Worm (Caenorhabditis elegans) whole organism, L3 larva: ENCODE results near the gene C30G12.4.

Source experiments
- R02D3.7 ChIP-seq: fragments of 150-350 bp; optimal IDR thresholded peaks from 2 replicates; lab custom pipeline; 2014; ENCODE audit warnings: missing biosample characterization, missing genetic modification characterization
- ZK546.5 ChIP-seq: sonication (generic microtip); optimal IDR thresholded peaks from 2 replicates; lab custom pipeline; 2017; ENCODE audit warnings: missing biosample characterization, missing genetic modification characterization
- ama-1 ChIP-seq: fragments of 150-350 bp; optimal IDR thresholded peaks from 2 replicates; lab custom pipeline; 2018
- ceh-16 ChIP-seq: sonication (generic microtip); optimal IDR thresholded peaks from 2 replicates; lab custom pipeline; 2017; ENCODE audit warnings: missing biosample characterization, missing genetic modification characterization
- ceh-28 ChIP-seq: fragments of 150-350 bp; optimal IDR thresholded peaks from 2 replicates; lab custom pipeline; 2014; ENCODE audit warnings: missing biosample characterization, missing genetic modification reagents, missing genetic modification characterization
- ceh-82 ChIP-seq: fragments of 150-350 bp; optimal IDR thresholded peaks from 2 replicates; lab custom pipeline; 2014; ENCODE audit warnings: missing biosample characterization, missing genetic modification characterization
- elt-1 ChIP-seq: fragments of 150-350 bp; optimal IDR thresholded peaks from 2 replicates; lab custom pipeline; 2014; ENCODE audit warnings: missing biosample characterization, missing genetic modification characterization
- elt-2 ChIP-seq: sonication (generic microtip); optimal IDR thresholded peaks from 2 replicates; lab custom pipeline; 2016; ENCODE audit warnings: missing genetic modification reagents, mild to moderate bottlenecking, missing genetic modification characterization, missing compliant biosample characterization
- fos-1 ChIP-seq: fragments of 150-350 bp; optimal IDR thresholded peaks from 2 replicates; lab custom pipeline; 2014; ENCODE audit warnings: missing biosample characterization, missing genetic modification characterization
- hmg-11 ChIP-seq: sonication (generic microtip); optimal IDR thresholded peaks from 2 replicates; lab custom pipeline; 2016; ENCODE audit warnings: missing genetic modification characterization, missing compliant biosample characterization
- jun-1 ChIP-seq: fragments of 150-350 bp; optimal IDR thresholded peaks from 2 replicates; lab custom pipeline; 2014; ENCODE audit warnings: missing biosample characterization, missing genetic modification reagents, missing genetic modification characterization
- lin-15B ChIP-seq: fragments of 150-350 bp; optimal IDR thresholded peaks from 2 replicates; lab custom pipeline; 2014; ENCODE audit warnings: missing biosample characterization, missing genetic modification characterization
- lsy-12 ChIP-seq: sonication (generic microtip); optimal IDR thresholded peaks from 2 replicates; lab custom pipeline; 2016; ENCODE audit warnings: mild to moderate bottlenecking, missing genetic modification characterization, missing compliant biosample characterization
- mml-1 ChIP-seq: fragments of 150-350 bp; sonication (generic microtip); optimal IDR thresholded peaks from 3 replicates; lab custom pipeline; 2014; ENCODE audit warnings: missing biosample characterization, missing genetic modification characterization
- nfya-1 ChIP-seq: sonication (generic microtip); optimal IDR thresholded peaks from 2 replicates; lab custom pipeline; 2017; ENCODE audit warnings: missing genetic modification characterization, mild to moderate bottlenecking, missing compliant biosample characterization, antibody characterized with exemption, moderate library complexity; ENCODE audit not compliant: insufficient read depth
- nhr-12 ChIP-seq: fragments of 150-350 bp; optimal IDR thresholded peaks from 2 replicates; lab custom pipeline; 2014; ENCODE audit warnings: missing biosample characterization, missing genetic modification characterization
- nhr-23 ChIP-seq: fragments of 150-350 bp; optimal IDR thresholded peaks from 2 replicates; lab custom pipeline; 2014; ENCODE audit warnings: missing biosample characterization, missing genetic modification reagents, missing genetic modification characterization
- nhr-25 ChIP-seq: sonication (generic microtip); optimal IDR thresholded peaks from 2 replicates; lab custom pipeline; 2017; ENCODE audit warnings: missing biosample characterization, missing genetic modification characterization
- nhr-43 ChIP-seq: sonication (generic microtip); optimal IDR thresholded peaks from 2 replicates; lab custom pipeline; 2016; ENCODE audit warnings: mild to moderate bottlenecking, missing genetic modification characterization, missing compliant biosample characterization; ENCODE audit not compliant: poor library complexity, severe bottlenecking
- nhr-77 ChIP-seq: fragments of 150-350 bp; optimal IDR thresholded peaks from 2 replicates; lab custom pipeline; 2014; ENCODE audit warnings: missing biosample characterization, missing genetic modification characterization
- pha-4 ChIP-seq: fragments of 150-350 bp; optimal IDR thresholded peaks from 2 replicates; lab custom pipeline; 2014; ENCODE audit warnings: missing biosample characterization, missing genetic modification reagents, missing genetic modification characterization
- pqm-1 ChIP-seq: fragments of 150-350 bp; optimal IDR thresholded peaks from 2 replicates; lab custom pipeline; 2017; ENCODE audit warnings: missing biosample characterization, missing genetic modification characterization, inconsistent platforms
- sea-2 ChIP-seq: fragments of 150-350 bp; sonication (generic microtip); optimal IDR thresholded peaks from 4 replicates; lab custom pipeline; 2014; ENCODE audit warnings: missing biosample characterization, missing genetic modification reagents, missing genetic modification characterization
- snpc-4 ChIP-seq: fragments of 150-350 bp; optimal IDR thresholded peaks from 2 replicates; lab custom pipeline; 2014; ENCODE audit warnings: missing biosample characterization, missing genetic modification characterization
- tbx-2 ChIP-seq: sonication (generic microtip); optimal IDR thresholded peaks from 2 replicates; lab custom pipeline; 2016; ENCODE audit warnings: mild to moderate bottlenecking, missing genetic modification characterization, missing compliant biosample characterization
- unc-62 ChIP-seq: fragments of 150-350 bp; sonication (generic microtip); optimal IDR thresholded peaks from 4 replicates; lab custom pipeline; 2014; ENCODE audit warnings: missing biosample characterization, missing genetic modification reagents, missing genetic modification characterization
- ztf-4 ChIP-seq: fragments of 150-350 bp; optimal IDR thresholded peaks from 2 replicates; lab custom pipeline; 2014; ENCODE audit warnings: missing biosample characterization, missing genetic modification characterization

The C30G12.4 gene

ce11 chrII:7299042-7299441 is 37.1 kb downstream of the C30G12.4 start, which contains the start of gene C30G12.1:
C30G12.1 (plus strand) TSS chrII:7299342.
- TF ChIP-seq hmg-11 (tag; lab: Kevin White, UChicago) (no peak), pqm-1 (no peak), unc-62 (GFP tag; lab: Kevin White, UChicago) (no peak), nfya-1 (tag; lab: Kevin White, UChicago) (no peak), ceh-28 (no peak), ztf-4 (no peak), ZK546.5 (no peak), nhr-23 (no peak), elt-1 (tag; lab: Kevin White, UChicago) (no peak), ceh-82 (no peak), ceh-16 (no peak)

- TF ChIP-seq ceh-82, result peak; percentile 29
- peak; percentile 75 for TF ChIP-seq nhr-43 (tag; lab: Kevin White, UChicago)
- peak; percentile 53 for TF ChIP-seq R02D3.7 (tag; lab: Kevin White, UChicago)
- no peak for TF ChIP-seq ama-1 (lab: Kevin White, UChicago)
- peak; percentile 69 for TF ChIP-seq nhr-25 (tag; lab: Kevin White, UChicago)
- TF ChIP-seq ceh-16, result no peak
- TF ChIP-seq lin-15B, result peak; percentile 47
- no peak for TF ChIP-seq hmg-11 (tag; lab: Kevin White, UChicago)
- no peak for TF ChIP-seq nhr-12
- TF ChIP-seq elt-2, result peak; percentile 47
- TF ChIP-seq snpc-4 (tag; lab: Kevin White, UChicago), result peak; percentile 83
- peak; percentile 31 for TF ChIP-seq jun-1 (tag; lab: Kevin White, UChicago)
- peak; percentile 25 for TF ChIP-seq lsy-12 (tag; lab: Kevin White, UChicago)
These were observed 39.8 kb downstream of the C30G12.4 start, which contains the start of gene cul-4 for ce11 chrII:7301670-7302151. cul-4 (plus strand) TSS chrII:7302101.

ce11 chrII:7305558-7305957 is 43.6 kb downstream of the C30G12.4 start, which contains the start of gene brf-1:
brf-1 (plus strand) TSS chrII:7305858.
- TF ChIP-seq nhr-43 (tag; lab: Kevin White, UChicago), result no peak
- no peak for TF ChIP-seq fos-1 (tag; lab: Kevin White, UChicago)
- no peak for TF ChIP-seq tbx-2 (tag; lab: Kevin White, UChicago)
- TF ChIP-seq mml-1 (tag; lab: Kevin White, UChicago), result no peak
- no peak for TF ChIP-seq nfya-1 (tag; lab: Kevin White, UChicago)
- no peak for TF ChIP-seq nhr-25 (tag; lab: Kevin White, UChicago)
- no peak for TF ChIP-seq sea-2
- TF ChIP-seq ceh-28, result no peak

- TF ChIP-seq nhr-77 (tag; lab: Kevin White, UChicago) (no peak), pha-4 (peak; percentile 31)
- TF ChIP-seq, all 47 proteins: peak for 1
These were observed 48.1 kb downstream of the C30G12.4 start, which contains the start of the genes F45E12.5 and cnep-1 for ce11 chrII:7310023-7310422. F45E12.5 (minus strand) TSS chrII:7310115. cnep-1 (plus strand) TSS chrII:7310348.
